Fruit fly (Drosophila melanogaster): ENCODE data around the gene CG14434.
A peak's percentile ranks its signal among the peaks of the same experiment; 100 is the strongest.

The CG14434 gene

dm6 chrX:6803312-6803794 lies 63.6 kb downstream of the CG14434 start, which contains the start of the genes C3G and pod1 (continued):
- TF ChIP-seq MTF-1 (GFP tag; optimal IDR thresholded peaks at IDR 0.05; ENCODE audit: borderline replicate concordance) (no peak), chn (GFP tag; optimal IDR thresholded peaks at IDR 0.05) (peak; percentile 8), zen (tag; optimal IDR thresholded peaks at IDR 0.05) (no peak), H2.0 (GFP tag; IDR thresholded peaks at IDR 0.05) (no peak), ash1 (GFP tag; optimal IDR thresholded peaks at IDR 0.05) (no peak), unc-4 (GFP tag; IDR thresholded peaks at IDR 0.05; ENCODE audit: partially characterized antibody) (peak; percentile 97), CG8924 (tag; optimal IDR thresholded peaks at IDR 0.05) (peak; percentile 57), cato (GFP tag; optimal IDR thresholded peaks at IDR 0.05; ENCODE audit: borderline replicate concordance) (no peak), sens (GFP tag) (peak; percentile 88), eyg (GFP tag; optimal IDR thresholded peaks at IDR 0.05) (no peak), Ets65A (GFP tag) (peak; percentile 53), chm (GFP tag; IDR thresholded peaks at IDR 0.05) (no peak), Mrtf (GFP tag; IDR thresholded peaks at IDR 0.05) (no peak), unpg (GFP tag; optimal IDR thresholded peaks at IDR 0.05) (peak; percentile 23), Deaf1 (tag; optimal IDR thresholded peaks at IDR 0.05) (no peak), tio (GFP tag; optimal IDR thresholded peaks at IDR 0.05) (no peak), crc (GFP tag; optimal IDR thresholded peaks at IDR 0.05) (no peak), CG8359 (GFP tag; optimal IDR thresholded peaks at IDR 0.05; ENCODE audit: borderline replicate concordance) (no peak), sc (optimal IDR thresholded peaks at IDR 0.05) (no peak), sc (GFP tag; optimal IDR thresholded peaks at IDR 0.05) (no peak), CG34224 (GFP tag; IDR thresholded peaks at IDR 0.05; ENCODE audit: partially characterized antibody) (peak; percentile 96), bab2 (GFP tag; optimal IDR thresholded peaks at IDR 0.05) (no peak), CG6683 (GFP tag; optimal IDR thresholded peaks at IDR 0.05) (no peak), Doc3 (GFP tag; IDR thresholded peaks at IDR 0.05; ENCODE audit: partially characterized antibody) (peak; percentile 89), Doc2 (GFP tag; IDR thresholded peaks at IDR 0.05) (no peak), CG9437 (GFP tag; optimal IDR thresholded peaks at IDR 0.05) (no peak), CG12942 (GFP tag; optimal IDR thresholded peaks at IDR 0.05) (peak; percentile 32), CG4617 (GFP tag; optimal IDR thresholded peaks at IDR 0.05; ENCODE audit: borderline replicate concordance) (peak; percentile 92), CG6272 (GFP tag; IDR thresholded peaks at IDR 0.05) (peak; percentile 49; the same call in 1 of the 2 replicates), bigmax (GFP tag; optimal IDR thresholded peaks at IDR 0.05) (no peak), ken (GFP tag; IDR thresholded peaks at IDR 0.05) (peak; percentile 61; the same call in 2 of the 3 replicates), CG16863 (GFP tag; optimal IDR thresholded peaks at IDR 0.05) (no peak), vvl (GFP tag; IDR thresholded peaks at IDR 0.05) (peak; percentile 56; the same call in 1 of the 2 replicates), CG13287 (GFP tag; IDR thresholded peaks at IDR 0.05; ENCODE audit: partially characterized antibody) (peak; percentile 96), Elba2 (GFP tag; optimal IDR thresholded peaks at IDR 0.05) (no peak), Usf (GFP tag; optimal IDR thresholded peaks at IDR 0.05) (no peak), croc (GFP tag; conservative IDR thresholded peaks at IDR 0.05) (no peak), dmrt99B (tag; optimal IDR thresholded peaks at IDR 0.05) (no peak), pnt (GFP tag; optimal IDR thresholded peaks at IDR 0.05) (no peak), CG4707 (GFP tag; optimal IDR thresholded peaks at IDR 0.05) (no peak), nom (GFP tag; optimal IDR thresholded peaks at IDR 0.05) (no peak), CG32767 (GFP tag; IDR thresholded peaks at IDR 0.05) (no peak), Dbx (GFP tag; IDR thresholded peaks at IDR 0.05) (peak; percentile 77), Sry-β (GFP tag; optimal IDR thresholded peaks at IDR 0.05) (peak; percentile 26), CG7963 (GFP tag; IDR thresholded peaks at IDR 0.05; ENCODE audit: partially characterized antibody) (peak; percentile 96), CG6254 (GFP tag; optimal IDR thresholded peaks at IDR 0.05) (no peak), so (GFP tag; IDR thresholded peaks at IDR 0.05) (no peak), CG33557 (GFP tag; optimal IDR thresholded peaks at IDR 0.05) (no peak), CG3407 (GFP tag; optimal IDR thresholded peaks at IDR 0.05) (no peak), CG1024 (GFP tag; IDR thresholded peaks at IDR 0.05) (no peak), CG12659 (GFP tag; optimal IDR thresholded peaks at IDR 0.05) (peak; percentile 81)
